Worm (Caenorhabditis elegans) whole organism, L3 larva: ENCODE results near the gene Y75B8A.33.
A peak's percentile ranks its signal among the peaks of the same experiment; 100 is the strongest.

Experiments
- R02D3.7 ChIP-seq: fragments of 150-350 bp; optimal IDR thresholded peaks from 2 replicates; lab custom pipeline; 2014; ENCODE audit warnings: missing biosample characterization, missing genetic modification characterization
- ZK546.5 ChIP-seq: sonication (generic microtip); optimal IDR thresholded peaks from 2 replicates; lab custom pipeline; 2017; ENCODE audit warnings: missing biosample characterization, missing genetic modification characterization
- aly-2 ChIP-seq: fragments of 150-350 bp; optimal IDR thresholded peaks from 2 replicates; lab custom pipeline; 2014; ENCODE audit warnings: missing biosample characterization, missing genetic modification characterization
- ama-1 ChIP-seq: fragments of 150-350 bp; optimal IDR thresholded peaks from 2 replicates; lab custom pipeline; 2018
- ceh-16 ChIP-seq: sonication (generic microtip); optimal IDR thresholded peaks from 2 replicates; lab custom pipeline; 2017; ENCODE audit warnings: missing biosample characterization, missing genetic modification characterization
- ceh-28 ChIP-seq: fragments of 150-350 bp; optimal IDR thresholded peaks from 2 replicates; lab custom pipeline; 2014; ENCODE audit warnings: missing biosample characterization, missing genetic modification reagents, missing genetic modification characterization
- ceh-82 ChIP-seq: fragments of 150-350 bp; optimal IDR thresholded peaks from 2 replicates; lab custom pipeline; 2014; ENCODE audit warnings: missing biosample characterization, missing genetic modification characterization
- ceh-9 ChIP-seq: sonication (generic microtip); optimal IDR thresholded peaks from 2 replicates; lab custom pipeline; 2018; ENCODE audit warnings: missing biosample characterization, missing genetic modification characterization
- daf-12 ChIP-seq: fragments of 150-350 bp; optimal IDR thresholded peaks from 2 replicates; lab custom pipeline; 2014; ENCODE audit warnings: missing biosample characterization, missing genetic modification reagents, missing genetic modification characterization
- egl-27 ChIP-seq: sonication (generic microtip); optimal IDR thresholded peaks from 4 replicates; lab custom pipeline; 2017; ENCODE audit warnings: missing biosample characterization, missing genetic modification reagents, missing genetic modification characterization
- egl-5 ChIP-seq: fragments of 150-350 bp; optimal IDR thresholded peaks from 2 replicates; lab custom pipeline; 2017; ENCODE audit warnings: missing biosample characterization, missing genetic modification reagents, missing genetic modification characterization, inconsistent platforms
- elt-1 ChIP-seq: fragments of 150-350 bp; optimal IDR thresholded peaks from 2 replicates; lab custom pipeline; 2014; ENCODE audit warnings: missing biosample characterization, missing genetic modification characterization
- elt-2 ChIP-seq: sonication (generic microtip); optimal IDR thresholded peaks from 2 replicates; lab custom pipeline; 2016; ENCODE audit warnings: missing genetic modification reagents, mild to moderate bottlenecking, missing genetic modification characterization, missing compliant biosample characterization
- elt-3 ChIP-seq, 3 experiments: fragments of 150-350 bp in 1 of 3; sonication (generic microtip) in 2 of 3; optimal IDR thresholded peaks; 2 replicates in 2 of 3; 4 replicates in 1 of 3; lab custom pipeline; 2014 to 2017; ENCODE audit warnings: missing biosample characterization in 3 of 3, missing genetic modification characterization in 3 of 3
- eor-1 ChIP-seq, 2 experiments: fragments of 150-350 bp; optimal IDR thresholded peaks; 2 replicates each; lab custom pipeline; 2014 to 2018; ENCODE audit warnings: missing biosample characterization in 2 of 2, missing genetic modification characterization in 2 of 2
- fkh-10 ChIP-seq: sonication (generic microtip); optimal IDR thresholded peaks from 2 replicates; lab custom pipeline; 2017; ENCODE audit warnings: missing biosample characterization, missing genetic modification reagents, missing genetic modification characterization
- fkh-2 ChIP-seq: fragments of 150-350 bp; optimal IDR thresholded peaks from 2 replicates; lab custom pipeline; 2014; ENCODE audit warnings: missing biosample characterization, missing genetic modification reagents, missing genetic modification characterization
- fos-1 ChIP-seq: fragments of 150-350 bp; optimal IDR thresholded peaks from 2 replicates; lab custom pipeline; 2014; ENCODE audit warnings: missing biosample characterization, missing genetic modification characterization
- hmg-11 ChIP-seq: sonication (generic microtip); optimal IDR thresholded peaks from 2 replicates; lab custom pipeline; 2016; ENCODE audit warnings: missing genetic modification characterization, missing compliant biosample characterization
- jun-1 ChIP-seq: fragments of 150-350 bp; optimal IDR thresholded peaks from 2 replicates; lab custom pipeline; 2014; ENCODE audit warnings: missing biosample characterization, missing genetic modification reagents, missing genetic modification characterization
- lin-15B ChIP-seq: fragments of 150-350 bp; optimal IDR thresholded peaks from 2 replicates; lab custom pipeline; 2014; ENCODE audit warnings: missing biosample characterization, missing genetic modification characterization
- lin-39 ChIP-seq: fragments of 150-350 bp; optimal IDR thresholded peaks from 2 replicates; lab custom pipeline; 2018; ENCODE audit warnings: missing biosample characterization, missing genetic modification reagents, missing genetic modification characterization
- lsy-12 ChIP-seq: sonication (generic microtip); optimal IDR thresholded peaks from 2 replicates; lab custom pipeline; 2016; ENCODE audit warnings: mild to moderate bottlenecking, missing genetic modification characterization, missing compliant biosample characterization
- mdl-1 ChIP-seq: fragments of 150-350 bp; optimal IDR thresholded peaks from 2 replicates; lab custom pipeline; 2014; ENCODE audit warnings: missing biosample characterization, missing genetic modification characterization
- mml-1 ChIP-seq: fragments of 150-350 bp; sonication (generic microtip); optimal IDR thresholded peaks from 3 replicates; lab custom pipeline; 2014; ENCODE audit warnings: missing biosample characterization, missing genetic modification characterization
- nfya-1 ChIP-seq: sonication (generic microtip); optimal IDR thresholded peaks from 2 replicates; lab custom pipeline; 2017; ENCODE audit warnings: missing genetic modification characterization, mild to moderate bottlenecking, missing compliant biosample characterization, antibody characterized with exemption, moderate library complexity; ENCODE audit not compliant: insufficient read depth
- nhr-11 ChIP-seq: fragments of 150-350 bp; optimal IDR thresholded peaks from 2 replicates; lab custom pipeline; 2014; ENCODE audit warnings: missing biosample characterization, missing genetic modification characterization
- nhr-12 ChIP-seq: fragments of 150-350 bp; optimal IDR thresholded peaks from 2 replicates; lab custom pipeline; 2014; ENCODE audit warnings: missing biosample characterization, missing genetic modification characterization
- nhr-23 ChIP-seq: fragments of 150-350 bp; optimal IDR thresholded peaks from 2 replicates; lab custom pipeline; 2014; ENCODE audit warnings: missing biosample characterization, missing genetic modification reagents, missing genetic modification characterization
- nhr-237 ChIP-seq: fragments of 150-350 bp; optimal IDR thresholded peaks from 2 replicates; lab custom pipeline; 2014; ENCODE audit warnings: missing biosample characterization, missing genetic modification characterization
- nhr-25 ChIP-seq: sonication (generic microtip); optimal IDR thresholded peaks from 2 replicates; lab custom pipeline; 2017; ENCODE audit warnings: missing biosample characterization, missing genetic modification characterization
- nhr-28 ChIP-seq: fragments of 150-350 bp; optimal IDR thresholded peaks from 2 replicates; lab custom pipeline; 2014; ENCODE audit warnings: missing biosample characterization, missing genetic modification characterization
- nhr-43 ChIP-seq: sonication (generic microtip); optimal IDR thresholded peaks from 2 replicates; lab custom pipeline; 2016; ENCODE audit warnings: mild to moderate bottlenecking, missing genetic modification characterization, missing compliant biosample characterization; ENCODE audit not compliant: poor library complexity, severe bottlenecking
- nhr-67 ChIP-seq: fragments of 150-350 bp; optimal IDR thresholded peaks from 2 replicates; lab custom pipeline; 2014; ENCODE audit warnings: missing biosample characterization, missing genetic modification characterization
- nhr-76 ChIP-seq: fragments of 150-350 bp; sonication (generic microtip); optimal IDR thresholded peaks from 5 replicates; lab custom pipeline; 2014; ENCODE audit warnings: missing biosample characterization, missing genetic modification characterization
- nhr-77 ChIP-seq: fragments of 150-350 bp; optimal IDR thresholded peaks from 2 replicates; lab custom pipeline; 2014; ENCODE audit warnings: missing biosample characterization, missing genetic modification characterization
- pha-4 ChIP-seq: fragments of 150-350 bp; optimal IDR thresholded peaks from 2 replicates; lab custom pipeline; 2014; ENCODE audit warnings: missing biosample characterization, missing genetic modification reagents, missing genetic modification characterization
- pqm-1 ChIP-seq: fragments of 150-350 bp; optimal IDR thresholded peaks from 2 replicates; lab custom pipeline; 2017; ENCODE audit warnings: missing biosample characterization, missing genetic modification characterization, inconsistent platforms
- sea-2 ChIP-seq: fragments of 150-350 bp; sonication (generic microtip); optimal IDR thresholded peaks from 4 replicates; lab custom pipeline; 2014; ENCODE audit warnings: missing biosample characterization, missing genetic modification reagents, missing genetic modification characterization
- skn-1 ChIP-seq: fragments of 150-350 bp; optimal IDR thresholded peaks from 2 replicates; lab custom pipeline; 2014; ENCODE audit warnings: missing biosample characterization, missing genetic modification characterization
- snpc-4 ChIP-seq: fragments of 150-350 bp; optimal IDR thresholded peaks from 2 replicates; lab custom pipeline; 2014; ENCODE audit warnings: missing biosample characterization, missing genetic modification characterization
- tbx-2 ChIP-seq: sonication (generic microtip); optimal IDR thresholded peaks from 2 replicates; lab custom pipeline; 2016; ENCODE audit warnings: mild to moderate bottlenecking, missing genetic modification characterization, missing compliant biosample characterization
- unc-39 ChIP-seq: sonication (generic microtip); optimal IDR thresholded peaks from 4 replicates; lab custom pipeline; 2017; ENCODE audit warnings: missing biosample characterization, missing genetic modification characterization
- unc-62 ChIP-seq: fragments of 150-350 bp; sonication (generic microtip); optimal IDR thresholded peaks from 4 replicates; lab custom pipeline; 2014; ENCODE audit warnings: missing biosample characterization, missing genetic modification reagents, missing genetic modification characterization
- zag-1 ChIP-seq: fragments of 150-350 bp; optimal IDR thresholded peaks from 2 replicates; lab custom pipeline; 2014; ENCODE audit warnings: missing biosample characterization, missing genetic modification characterization
- ztf-11 ChIP-seq: fragments of 150-350 bp; optimal IDR thresholded peaks from 2 replicates; lab custom pipeline; 2014; ENCODE audit warnings: missing biosample characterization, missing genetic modification characterization
- ztf-4 ChIP-seq: fragments of 150-350 bp; optimal IDR thresholded peaks from 2 replicates; lab custom pipeline; 2014; ENCODE audit warnings: missing biosample characterization, missing genetic modification characterization

Gene Y75B8A.33

ce11 chrIII:12349027-12349426 lies 18.1 kb downstream of the Y75B8A.33 start:
- TF ChIP-seq nhr-76 = no peak
- TF ChIP-seq nhr-77 (tag; lab: Kevin White, UChicago) = no peak
- no peak for TF ChIP-seq tbx-2 (tag; lab: Kevin White, UChicago)
- peak; percentile 87 for TF ChIP-seq nfya-1 (tag; lab: Kevin White, UChicago)

- TF ChIP-seq elt-3 (tag; optimal IDR thresholded peaks at IDR 0.05; lab: Kevin White, UChicago) = no peak
- no peak for TF ChIP-seq ama-1
- peak; percentile 100 for TF ChIP-seq nfya-1 (tag; lab: Kevin White, UChicago)
Measured at ce11 chrIII:12344940-12345339, 22.2 kb downstream of the Y75B8A.33 start.

- TF ChIP-seq lin-39 (tag; lab: Kevin White, UChicago) (no peak), jun-1 (tag; lab: Kevin White, UChicago) (peak; percentile 85), egl-27 (tag; lab: Kevin White, UChicago) (no peak), ceh-16 (tag; lab: Kevin White, UChicago) (no peak), ZK546.5 (tag; lab: Kevin White, UChicago) (no peak), nhr-11 (tag; lab: Kevin White, UChicago) (no peak), ceh-82 (tag; lab: Kevin White, UChicago) (no peak), pha-4 (tag; lab: Kevin White, UChicago) (peak; percentile 93), unc-62 (GFP tag; lab: Kevin White, UChicago) (no peak), unc-39 (no peak), sea-2 (GFP tag; lab: Kevin White, UChicago) (no peak), daf-12 (no peak), skn-1 (no peak), R02D3.7 (peak; percentile 5), ztf-11 (no peak), tbx-2 (tag; lab: Kevin White, UChicago) (no peak), snpc-4 (peak; percentile 38), nhr-12 (tag; lab: Kevin White, UChicago) (no peak), nfya-1 (tag; lab: Kevin White, UChicago) (peak; percentile 89), elt-2 (peak; percentile 72), mdl-1 (tag; lab: Kevin White, UChicago) (no peak), lsy-12 (tag; lab: Kevin White, UChicago) (no peak), elt-3 (tag; optimal IDR thresholded peaks at IDR 0.05; lab: Kevin White, UChicago) (no peak), mml-1 (no peak), ama-1 (no peak), hmg-11 (tag; lab: Kevin White, UChicago) (peak; percentile 84), egl-5 (tag; lab: Kevin White, UChicago) (peak; percentile 12), nhr-43 (peak; percentile 45), eor-1 (tag; optimal IDR thresholded peaks at IDR 0.05; lab: Kevin White, UChicago) (no peak), fkh-10 (no peak), nhr-76 (no peak), nhr-23 (peak; percentile 47), zag-1 (tag; lab: Kevin White, UChicago) (no peak), fos-1 (tag; lab: Kevin White, UChicago) (no peak), nhr-67 (tag; lab: Kevin White, UChicago) (no peak), nhr-25 (peak; percentile 92), ceh-9 (tag; lab: Kevin White, UChicago) (no peak), fkh-2 (no peak), nhr-28 (no peak), nhr-237 (tag; lab: Kevin White, UChicago) (no peak), ztf-4 (no peak), nhr-77 (tag; lab: Kevin White, UChicago) (no peak), lin-15B (tag; lab: Kevin White, UChicago) (peak; percentile 64), aly-2 (tag; lab: Kevin White, UChicago) (no peak), pqm-1 (tag; lab: Kevin White, UChicago) (peak; percentile 57), elt-1 (tag; lab: Kevin White, UChicago) (peak; percentile 59), ceh-28 (tag; lab: Kevin White, UChicago) (peak; percentile 43)
Measured at ce11 chrIII:12335400-12335994, 31.7 kb downstream of the Y75B8A.33 start.
